Worm (Caenorhabditis elegans): ENCODE measurements around the gene F41G3.10.

Gene F41G3.10

DNA sequence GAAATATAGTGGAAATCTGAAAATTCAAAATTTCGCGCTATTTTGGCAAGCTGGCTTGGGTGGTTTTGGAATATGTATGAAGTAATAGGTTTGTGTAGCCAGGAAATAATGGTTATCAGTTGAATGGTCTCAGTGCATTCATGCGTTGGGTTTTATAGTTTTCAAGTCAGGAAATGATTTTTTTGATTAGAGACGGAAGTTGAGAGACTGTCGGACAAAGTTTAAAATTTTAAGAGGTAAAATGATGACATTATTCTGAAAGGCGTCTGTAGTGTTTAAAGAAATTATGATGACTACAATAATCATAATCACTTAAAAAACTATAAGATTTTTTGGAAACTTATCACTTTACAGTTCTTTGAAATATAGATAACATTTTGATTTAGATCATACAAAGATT, 47.8 kb downstream of the F41G3.10 start, which contains the start of gene C18H9.6:
C18H9.6 (minus strand) TSS at position 129 of the 400 bp plus-strand sequence.
- TF ChIP-seq fkh-10 (GFP tag; optimal IDR thresholded peaks at IDR 0.05) (no peak), Y116A8C.19 (tag; optimal IDR thresholded peaks at IDR 0.05; ENCODE audit: borderline replicate concordance) (no peak), lin-39 (tag; optimal IDR thresholded peaks at IDR 0.05) (no peak), ama-1 (optimal IDR thresholded peaks at IDR 0.05) (no peak), fos-1 (tag; optimal IDR thresholded peaks at IDR 0.05) (no peak), elt-2 (tag; optimal IDR thresholded peaks at IDR 0.05) (peak; percentile 86), unc-86 (tag; optimal IDR thresholded peaks at IDR 0.05) (no peak)

DNA sequence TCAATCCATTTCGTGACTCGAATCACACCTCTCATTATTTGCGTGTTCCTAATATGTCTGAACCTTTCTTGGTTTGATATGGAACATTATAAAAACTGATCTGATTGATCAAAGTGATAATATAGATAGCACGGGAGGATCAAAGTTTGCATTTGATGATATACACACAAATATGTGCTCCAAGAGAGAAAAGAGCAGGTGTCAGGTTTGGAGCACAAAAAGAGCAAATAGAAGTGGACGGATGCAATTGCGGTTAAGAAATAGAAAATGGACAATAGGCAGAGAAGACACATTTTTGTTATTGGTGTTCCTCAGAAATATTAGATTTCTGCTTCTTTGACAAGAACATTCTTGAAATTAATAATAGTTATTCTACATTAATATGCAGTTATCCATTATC, 50.5 kb downstream of the F41G3.10 start, which contains the start of gene C18H9.1:
C18H9.1 (plus strand) TSS at position 301 of the 400 bp plus-strand sequence.
- TF ChIP-seq hpl-2 (GFP tag; optimal IDR thresholded peaks at IDR 0.05): no peak
- TF ChIP-seq lir-3 (tag; optimal IDR thresholded peaks at IDR 0.05; ENCODE audit: poor library complexity): no peak
- no peak for TF ChIP-seq ces-1 (GFP tag; optimal IDR thresholded peaks at IDR 0.05)
- no peak for TF ChIP-seq nhr-28 (tag; optimal IDR thresholded peaks at IDR 0.05)

Data from whole organism, L1 larva.